Worm (Caenorhabditis elegans) whole organism, L4 larva: ENCODE measurements around the gene srg-30.

ENCODE experiments used
- F10B5.3 ChIP-seq: sonication (generic microtip); optimal IDR thresholded peaks from 2 replicates; lab custom pipeline; 2016; ENCODE audit warnings: mild to moderate bottlenecking, missing genetic modification characterization, missing compliant biosample characterization
- Y105C5A.15 ChIP-seq: fragments of 200-800 bp; sonication (Bioruptor generic); IDR thresholded peaks from 2 replicates; pipeline ENCODE4 v1.3.6; 2022; ENCODE audit warnings: missing genetic modification characterization, missing compliant biosample characterization
- Y48G9A.11 ChIP-seq: fragments of 200-800 bp; sonication (Bioruptor generic); IDR thresholded peaks from 2 replicates; pipeline ENCODE4 v1.3.6; 2022; ENCODE audit warnings: missing genetic modification reagents, missing genetic modification characterization, missing compliant biosample characterization
- Y5F2A.4 ChIP-seq: fragments of 200-800 bp; sonication (Bioruptor generic); optimal IDR thresholded peaks from 2 replicates; lab custom pipeline; 2018; ENCODE audit warnings: mild to moderate bottlenecking, missing genetic modification characterization, missing compliant biosample characterization
- ZK337.2 ChIP-seq: fragments of 200-800 bp; sonication (Bioruptor generic); IDR thresholded peaks from 2 replicates; pipeline ENCODE4 v1.3.6; 2022; ENCODE audit warnings: missing genetic modification reagents, missing genetic modification characterization, missing compliant biosample characterization
- aha-1 ChIP-seq: fragments of 150-350 bp; peaks from one replicate; lab custom pipeline; 2014; ENCODE audit warnings: missing biosample characterization, missing genetic modification characterization
- aly-2 ChIP-seq: sonication (generic microtip); optimal IDR thresholded peaks from 2 replicates; lab custom pipeline; 2018; ENCODE audit warnings: missing biosample characterization, missing genetic modification characterization
- attf-4 ChIP-seq: sonication (generic microtip); optimal IDR thresholded peaks from 3 replicates; lab custom pipeline; 2017; ENCODE audit warnings: missing biosample characterization, missing genetic modification characterization
- ceh-82 ChIP-seq: sonication (generic microtip); optimal IDR thresholded peaks from 2 replicates; lab custom pipeline; 2017; ENCODE audit warnings: missing biosample characterization, missing genetic modification characterization
- daf-16 ChIP-seq, 3 experiments: sonication (generic microtip); optimal IDR thresholded peaks; 2 replicates each; lab custom pipeline; 2016 to 2017; ENCODE audit warnings: missing genetic modification characterization in 3 of 3, missing genetic modification reagents in 3 of 3, mild to moderate bottlenecking in 2 of 3, missing compliant biosample characterization in 2 of 3, missing biosample characterization in 1 of 3, moderate library complexity in 1 of 3
- daf-8 ChIP-seq: fragments of 200-800 bp; sonication (Bioruptor generic); IDR thresholded peaks from 2 replicates; pipeline ENCODE4 v1.3.6; 2022; ENCODE audit warnings: missing genetic modification characterization, missing compliant biosample characterization
- dmd-6 ChIP-seq: fragments of 200-800 bp; sonication (Bioruptor generic); IDR thresholded peaks from 2 replicates; pipeline ENCODE4 v1.3.6; 2022; ENCODE audit warnings: missing genetic modification reagents, missing genetic modification characterization, missing compliant biosample characterization
- dmd-8 ChIP-seq: fragments of 200-800 bp; sonication (Bioruptor generic); IDR thresholded peaks from 2 replicates; pipeline ENCODE4 v1.3.6; 2022; ENCODE audit warnings: missing genetic modification characterization, missing compliant biosample characterization
- dmd-9 ChIP-seq: fragments of 200-800 bp; sonication (Bioruptor generic); IDR thresholded peaks from 2 replicates; pipeline ENCODE4 v1.3.6; 2022; ENCODE audit warnings: missing genetic modification reagents, missing genetic modification characterization, missing compliant biosample characterization
- dpl-1 ChIP-seq: fragments of 150-350 bp; optimal IDR thresholded peaks from 2 replicates; lab custom pipeline; 2014; ENCODE audit warnings: missing biosample characterization, missing genetic modification reagents, missing genetic modification characterization
- duxl-1 ChIP-seq: sonication (generic microtip); optimal IDR thresholded peaks from 2 replicates; lab custom pipeline; 2016; ENCODE audit warnings: mild to moderate bottlenecking, missing genetic modification characterization, moderate library complexity, missing compliant biosample characterization; ENCODE audit not compliant: poor library complexity
- dve-1 ChIP-seq: sonication (generic microtip); optimal IDR thresholded peaks from 2 replicates; lab custom pipeline; 2017; ENCODE audit warnings: antibody characterized with exemption, mild to moderate bottlenecking, missing genetic modification characterization, missing compliant biosample characterization; ENCODE audit not compliant: insufficient read depth
- egl-43 ChIP-seq: fragments of 200-800 bp; sonication (Bioruptor generic); IDR thresholded peaks from 2 replicates; pipeline ENCODE4 v1.3.6; 2022; ENCODE audit warnings: missing genetic modification reagents, missing genetic modification characterization, missing compliant biosample characterization
- fkh-10 ChIP-seq: fragments of 150-350 bp; optimal IDR thresholded peaks from 2 replicates; lab custom pipeline; 2014; ENCODE audit warnings: missing biosample characterization, missing genetic modification reagents, missing genetic modification characterization
- hif-1 ChIP-seq, 2 experiments: sonication (generic microtip); optimal IDR thresholded peaks; 2 replicates each; lab custom pipeline; 2016 to 2017; ENCODE audit warnings: missing compliant biosample characterization in 2 of 2, missing genetic modification characterization in 2 of 2, missing genetic modification reagents in 2 of 2, missing genotype in 2 of 2, mild to moderate bottlenecking in 1 of 2
- hlh-11 ChIP-seq: fragments of 200-800 bp; sonication (Bioruptor generic); optimal IDR thresholded peaks from 2 replicates; lab custom pipeline; 2018; ENCODE audit warnings: mild to moderate bottlenecking, missing genetic modification characterization, missing compliant biosample characterization
- hlh-30 ChIP-seq: sonication (generic microtip); optimal IDR thresholded peaks from 2 replicates; lab custom pipeline; 2017; ENCODE audit warnings: antibody characterized with exemption, mild to moderate bottlenecking, missing genetic modification characterization, missing compliant biosample characterization; ENCODE audit not compliant: insufficient read depth
- hmg-1.1 ChIP-seq: fragments of 200-800 bp; sonication (Bioruptor generic); IDR thresholded peaks from 2 replicates; pipeline ENCODE4 v1.3.6; 2022; ENCODE audit warnings: missing genetic modification reagents, missing genetic modification characterization, missing compliant biosample characterization
- lim-7 ChIP-seq: fragments of 200-800 bp; sonication (Bioruptor generic); IDR thresholded peaks from 2 replicates; pipeline ENCODE4 v1.3.6; 2022; ENCODE audit warnings: missing genetic modification characterization, missing compliant biosample characterization
- lin-1 ChIP-seq: fragments of 200-800 bp; sonication (Bioruptor generic); IDR thresholded peaks from 2 replicates; pipeline ENCODE4 v1.3.6; 2022; ENCODE audit warnings: missing genetic modification reagents, missing genetic modification characterization, missing compliant biosample characterization
- lin-13 ChIP-seq: fragments of 150-350 bp; optimal IDR thresholded peaks from 2 replicates; lab custom pipeline; 2014; ENCODE audit warnings: missing biosample characterization, missing genetic modification reagents, missing genetic modification characterization
- lin-15B ChIP-seq: fragments of 150-350 bp; sonication (generic microtip); optimal IDR thresholded peaks from 3 replicates; lab custom pipeline; 2014; ENCODE audit warnings: missing biosample characterization, missing genetic modification characterization
- lin-29 ChIP-seq: fragments of 200-800 bp; sonication (Bioruptor generic); IDR thresholded peaks from 2 replicates; pipeline ENCODE4 v1.3.6; 2022; ENCODE audit warnings: missing genetic modification reagents, missing genetic modification characterization, missing compliant biosample characterization
- lin-38 ChIP-seq: fragments of 200-800 bp; sonication (Bioruptor generic); IDR thresholded peaks from 2 replicates; pipeline ENCODE4 v1.3.6; 2022; ENCODE audit warnings: missing genetic modification reagents, missing genetic modification characterization, missing compliant biosample characterization
- mdl-1 ChIP-seq, 2 experiments: fragments of 150-350 bp in 1 of 2; sonication (generic microtip) in 1 of 2; optimal IDR thresholded peaks; 2 replicates each; lab custom pipeline; 2014 to 2017; ENCODE audit warnings: missing biosample characterization in 2 of 2, missing genetic modification characterization in 2 of 2
- mdt-29 ChIP-seq: fragments of 200-800 bp; sonication (Bioruptor generic); IDR thresholded peaks from 2 replicates; pipeline ENCODE4 v1.3.6; 2022; ENCODE audit warnings: missing genetic modification reagents, missing genetic modification characterization, missing compliant biosample characterization
- nhr-102 ChIP-seq: sonication (generic microtip); optimal IDR thresholded peaks from 2 replicates; lab custom pipeline; 2016; ENCODE audit warnings: mild to moderate bottlenecking, missing genetic modification characterization, moderate library complexity, missing compliant biosample characterization
- nhr-11 ChIP-seq: fragments of 150-350 bp; optimal IDR thresholded peaks from 2 replicates; lab custom pipeline; 2014; ENCODE audit warnings: missing biosample characterization, missing genetic modification characterization
- nhr-28 ChIP-seq: fragments of 150-350 bp; optimal IDR thresholded peaks from 2 replicates; lab custom pipeline; 2014; ENCODE audit warnings: missing biosample characterization, missing genetic modification characterization
- nhr-41 ChIP-seq: fragments of 200-800 bp; sonication (Bioruptor generic); IDR thresholded peaks from 2 replicates; pipeline ENCODE4 v1.3.6; 2022; ENCODE audit warnings: missing genetic modification reagents, missing genetic modification characterization, missing compliant biosample characterization
- nhr-42 ChIP-seq: fragments of 200-800 bp; sonication (Bioruptor generic); IDR thresholded peaks from 2 replicates; pipeline ENCODE4 v1.3.6; 2022; ENCODE audit warnings: missing genetic modification characterization, missing compliant biosample characterization
- nhr-48 ChIP-seq: sonication (generic microtip); optimal IDR thresholded peaks from 2 replicates; lab custom pipeline; 2016; ENCODE audit warnings: mild to moderate bottlenecking, missing genetic modification characterization, missing compliant biosample characterization
- nhr-6 ChIP-seq: fragments of 150-350 bp; optimal IDR thresholded peaks from 2 replicates; lab custom pipeline; 2014; ENCODE audit warnings: missing biosample characterization, missing genetic modification characterization
- pqm-1 ChIP-seq: sonication (generic microtip); optimal IDR thresholded peaks from 2 replicates; lab custom pipeline; 2017; ENCODE audit warnings: missing biosample characterization, missing genetic modification characterization
- rbr-2 ChIP-seq: sonication (generic microtip); optimal IDR thresholded peaks from 2 replicates; lab custom pipeline; 2016; ENCODE audit warnings: missing genotype, missing genetic modification characterization, missing compliant biosample characterization
- sdz-12 ChIP-seq: fragments of 200-800 bp; sonication (Bioruptor generic); optimal IDR thresholded peaks from 2 replicates; lab custom pipeline; 2018; ENCODE audit warnings: mild to moderate bottlenecking, missing genetic modification characterization, missing compliant biosample characterization
- skn-1 ChIP-seq: fragments of 150-350 bp; optimal IDR thresholded peaks from 2 replicates; lab custom pipeline; 2014; ENCODE audit warnings: missing biosample characterization, missing genetic modification characterization
- snpc-4 ChIP-seq: fragments of 150-350 bp; optimal IDR thresholded peaks from 2 replicates; lab custom pipeline; 2014; ENCODE audit warnings: missing biosample characterization, missing genetic modification characterization
- tra-1 ChIP-seq: fragments of 200-800 bp; sonication (Bioruptor generic); IDR thresholded peaks from 2 replicates; pipeline ENCODE4 v1.3.6; 2022; ENCODE audit warnings: missing genetic modification reagents, missing genetic modification characterization, missing compliant biosample characterization
- zfp-2 ChIP-seq: sonication (generic microtip); optimal IDR thresholded peaks from 2 replicates; lab custom pipeline; 2016; ENCODE audit warnings: mild to moderate bottlenecking, missing genetic modification characterization, missing compliant biosample characterization
- zfp-3 ChIP-seq: fragments of 200-800 bp; sonication (Bioruptor generic); conservative IDR thresholded peaks from 2 replicates; pipeline ENCODE4 v1.3.6; 2022; ENCODE audit warnings: missing genetic modification reagents, missing genetic modification characterization, missing compliant biosample characterization
- zip-2 ChIP-seq: fragments of 150-350 bp; optimal IDR thresholded peaks from 2 replicates; lab custom pipeline; 2014; ENCODE audit warnings: missing biosample characterization, missing genetic modification characterization

srg-30 gene

DNA sequence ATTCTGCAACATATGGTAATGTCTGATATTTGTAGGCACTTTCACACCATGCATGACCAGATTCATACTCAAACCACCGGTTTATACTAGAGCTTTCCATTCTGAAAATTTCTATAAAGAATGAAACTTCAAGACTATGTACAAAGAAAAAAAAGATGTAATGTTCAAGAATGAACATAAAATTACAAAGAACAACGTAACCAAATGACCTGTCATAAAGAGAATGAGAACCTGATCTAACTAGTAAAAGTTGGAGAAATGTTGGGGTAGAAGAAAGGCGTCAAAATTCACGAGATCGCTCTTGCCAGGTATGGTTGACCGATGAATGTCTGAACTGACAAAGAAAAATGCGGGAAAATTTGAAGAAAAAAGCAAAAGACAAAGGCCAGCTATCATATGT is 20.6 kb downstream of the srg-30 start, which contains the start of gene W02F12.2:
Gene W02F12.2 (minus strand): TSS at position 101 of the 400 bp plus-strand sequence.
- TF ChIP-seq hlh-30 (peak; percentile 27), lin-15B (tag; lab: Kevin White, UChicago) (no peak), hlh-11 (tag; lab: Kevin White, UChicago) (no peak)

DNA sequence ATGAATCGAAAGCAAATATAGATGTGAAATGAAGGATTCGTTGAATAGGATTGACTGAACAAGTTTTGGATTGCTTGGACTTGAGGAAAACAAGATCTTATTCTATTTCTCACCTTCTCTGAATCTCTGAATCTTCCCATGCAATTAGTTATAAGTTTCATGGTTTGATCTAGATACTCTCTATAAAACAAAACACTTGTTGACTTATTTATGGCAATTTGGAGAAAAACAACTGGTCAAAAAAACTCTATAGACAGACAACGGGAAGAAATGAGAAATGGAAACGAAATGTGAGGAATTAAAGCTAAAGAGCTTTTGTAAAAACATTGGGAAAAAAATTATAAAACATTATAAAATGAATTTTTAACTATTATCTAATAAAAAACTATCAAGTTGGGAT is 23.5 kb downstream of the srg-30 start, which contains the start of gene W02F12.8:
Gene W02F12.8 (minus strand): TSS at position 101 of the 400 bp plus-strand sequence.
- TF ChIP-seq dve-1 (tag; lab: Kevin White, UChicago) (no peak), zip-2 (tag; lab: Kevin White, UChicago) (no peak), ceh-82 (tag; lab: Kevin White, UChicago) (no peak), nhr-28 (tag; lab: Kevin White, UChicago) (peak; percentile 3), zfp-3 (GFP tag; lab: Robert Waterston, UW) (no peak), dmd-8 (no peak), daf-8 (GFP tag; lab: Robert Waterston, UW) (no peak), nhr-102 (tag; lab: Kevin White, UChicago) (no peak)

- no peak for TF ChIP-seq nhr-42 (GFP tag; lab: Robert Waterston, UW)
- peak; percentile 43; the same call in 1 of the 2 replicates for TF ChIP-seq dmd-6
- no peak for TF ChIP-seq lin-38
- no peak for TF ChIP-seq zip-2 (tag; lab: Kevin White, UChicago)
- TF ChIP-seq mdt-29 (GFP tag; lab: Robert Waterston, UW): no peak
- TF ChIP-seq lin-1 (GFP tag; lab: Robert Waterston, UW): no peak
- TF ChIP-seq pqm-1 (tag; lab: Kevin White, UChicago): peak; percentile 7
- TF ChIP-seq zfp-2 (tag; lab: Kevin White, UChicago): no peak
- no peak for TF ChIP-seq nhr-41
- no peak for TF ChIP-seq hmg-1.1 (GFP tag; lab: Robert Waterston, UW)
- no peak for TF ChIP-seq aly-2 (tag; lab: Kevin White, UChicago)
- no peak for TF ChIP-seq Y5F2A.4 (GFP tag; lab: Kevin White, UChicago)
- TF ChIP-seq duxl-1 (tag; lab: Kevin White, UChicago): no peak
- no peak for TF ChIP-seq egl-43 (GFP tag; lab: Robert Waterston, UW)
- TF ChIP-seq dve-1 (tag; lab: Kevin White, UChicago): peak; percentile 32
- TF ChIP-seq dpl-1 (GFP tag; lab: Kevin White, UChicago): no peak
- peak; percentile 55 for TF ChIP-seq aha-1 (tag; lab: Kevin White, UChicago)
- TF ChIP-seq Y48G9A.11 (GFP tag; lab: Robert Waterston, UW): no peak
- TF ChIP-seq nhr-48 (tag; lab: Kevin White, UChicago): no peak
- TF ChIP-seq lin-13 (GFP tag; lab: Kevin White, UChicago): no peak
- TF ChIP-seq attf-4 (tag; lab: Kevin White, UChicago): no peak
- TF ChIP-seq ZK337.2 (GFP tag; lab: Robert Waterston, UW): no peak
- no peak for TF ChIP-seq fkh-10 (GFP tag; lab: Kevin White, UChicago)
- TF ChIP-seq nhr-102 (tag; lab: Kevin White, UChicago): peak; percentile 11
- TF ChIP-seq Y105C5A.15 (GFP tag; lab: Robert Waterston, UW): no peak
- TF ChIP-seq nhr-11 (tag; lab: Kevin White, UChicago): no peak
- TF ChIP-seq daf-16 (GFP tag; optimal IDR thresholded peaks at IDR 0.05; lab: Kevin White, UChicago): no peak
- peak; percentile 87 for TF ChIP-seq daf-16 (tag; optimal IDR thresholded peaks at IDR 0.05; lab: Kevin White, UChicago)
- TF ChIP-seq lim-7 (GFP tag; lab: Robert Waterston, UW): no peak
- TF ChIP-seq rbr-2 (tag; lab: Kevin White, UChicago): no peak
- TF ChIP-seq skn-1: no peak
- no peak for TF ChIP-seq tra-1
- peak; percentile 78 for TF ChIP-seq nhr-28 (tag; lab: Kevin White, UChicago)
- no peak for TF ChIP-seq nhr-6 (tag; lab: Kevin White, UChicago)
- no peak for TF ChIP-seq snpc-4 (tag; lab: Kevin White, UChicago)
- peak in 1 of 2 experiments; percentile 46 for TF ChIP-seq mdl-1 (tag; optimal IDR thresholded peaks at IDR 0.05; lab: Kevin White, UChicago)
- TF ChIP-seq dmd-9: no peak
- TF ChIP-seq hif-1 (tag; optimal IDR thresholded peaks at IDR 0.05; lab: Kevin White, UChicago): no peak
- TF ChIP-seq lin-29 (GFP tag; lab: Robert Waterston, UW): no peak
- TF ChIP-seq sdz-12: no peak
- no peak for TF ChIP-seq F10B5.3 (tag; lab: Kevin White, UChicago)
These were observed 26.2 kb downstream of the srg-30 start, which contains the start of gene mtl-1 for ce11 chrV:6691813-6692351. mtl-1 (minus strand) TSS chrV:6691863.
